Worm (Caenorhabditis elegans) whole organism, late embryonic: ENCODE results near the gene ZK180.8.

Experiments
- K02D7.2 ChIP-seq: sonication (generic microtip); optimal IDR thresholded peaks from 2 replicates; lab custom pipeline; 2017; ENCODE audit warnings: mild to moderate bottlenecking, missing genetic modification characterization, missing compliant biosample characterization
- ama-1 ChIP-seq: fragments of 150-350 bp; optimal IDR thresholded peaks from 2 replicates; lab custom pipeline; 2014
- fax-1 ChIP-seq: sonication (generic microtip); optimal IDR thresholded peaks from 2 replicates; lab custom pipeline; 2016; ENCODE audit warnings: missing genotype, missing genetic modification characterization, missing compliant biosample characterization
- hlh-15 ChIP-seq: sonication (generic microtip); optimal IDR thresholded peaks from 2 replicates; lab custom pipeline; 2016; ENCODE audit warnings: missing genetic modification characterization, missing compliant biosample characterization
- nfya-1 ChIP-seq: sonication (generic microtip); optimal IDR thresholded peaks from 2 replicates; lab custom pipeline; 2017; ENCODE audit warnings: missing genetic modification characterization, mild to moderate bottlenecking, missing compliant biosample characterization, antibody characterized with exemption, moderate library complexity
- odd-2 ChIP-seq: sonication (generic microtip); optimal IDR thresholded peaks from 2 replicates; lab custom pipeline; 2017; ENCODE audit warnings: antibody characterized with exemption, mild to moderate bottlenecking, missing genetic modification characterization, missing compliant biosample characterization
- pqm-1 ChIP-seq: sonication (generic microtip); optimal IDR thresholded peaks from 2 replicates; lab custom pipeline; 2016; ENCODE audit warnings: missing genetic modification characterization, missing compliant biosample characterization
- sox-2 ChIP-seq: fragments of 200-800 bp; sonication (Bioruptor generic); IDR thresholded peaks from 2 replicates; pipeline ENCODE4 v1.3.6; 2022; ENCODE audit warnings: missing genetic modification reagents, missing genetic modification characterization, missing compliant biosample characterization
- sox-4 ChIP-seq: sonication (generic microtip); optimal IDR thresholded peaks from 2 replicates; lab custom pipeline; 2017; ENCODE audit warnings: mild to moderate bottlenecking, missing genetic modification characterization, inconsistent platforms, missing compliant biosample characterization
- syd-9 ChIP-seq: sonication (generic microtip); optimal IDR thresholded peaks from 2 replicates; lab custom pipeline; 2016; ENCODE audit warnings: mild to moderate bottlenecking, missing genetic modification characterization, moderate library complexity, missing compliant biosample characterization
- unc-86 ChIP-seq: sonication (generic microtip); optimal IDR thresholded peaks from 2 replicates; lab custom pipeline; 2016; ENCODE audit warnings: missing genetic modification characterization, missing compliant biosample characterization
- ztf-16 ChIP-seq: sonication (generic microtip); optimal IDR thresholded peaks from 2 replicates; lab custom pipeline; 2017; ENCODE audit warnings: missing genetic modification characterization, missing compliant biosample characterization

DNA sequence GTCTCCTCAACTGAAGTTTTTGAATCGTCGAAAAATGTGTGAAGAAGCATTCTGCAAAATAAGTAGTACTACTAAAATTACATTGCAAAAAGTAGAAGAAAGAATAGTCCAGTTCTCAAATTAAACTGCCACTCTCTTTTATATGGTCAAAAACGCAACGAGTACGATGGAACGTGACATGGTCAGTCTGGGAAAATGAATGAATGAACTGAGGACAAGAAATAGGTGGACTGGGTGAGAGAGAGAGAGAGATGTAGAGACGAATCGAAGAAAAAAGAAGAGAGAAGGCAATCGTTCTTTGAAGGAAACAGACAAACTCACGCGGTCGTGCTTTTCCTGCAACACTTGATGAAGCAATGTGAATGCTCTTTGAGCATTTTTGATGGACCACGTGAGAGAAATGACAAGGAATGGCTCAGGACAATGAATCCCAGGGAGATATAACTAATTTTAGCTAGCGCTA lies 34.5 kb downstream of the ZK180.8 start, which contains the start of gene M01H9.3:
- TF ChIP-seq fax-1 (no peak), ama-1 (lab: Kevin White, UChicago) (no peak), unc-86 (no peak), hlh-15 (tag; lab: Kevin White, UChicago) (no peak), syd-9 (tag; lab: Kevin White, UChicago) (no peak), sox-2 (GFP tag; lab: Robert Waterston, UW) (no peak), K02D7.2 (tag; lab: Kevin White, UChicago) (no peak), pqm-1 (tag; lab: Kevin White, UChicago) (no peak), odd-2 (tag; lab: Kevin White, UChicago) (no peak), sox-4 (tag; lab: Kevin White, UChicago) (no peak), ztf-16 (tag; lab: Kevin White, UChicago) (no peak), nfya-1 (tag; lab: Kevin White, UChicago) (no peak)
